Worm (Caenorhabditis elegans) whole organism, L1 larva: ENCODE data around the gene nhr-53.

Experiments
- C04F5.9 ChIP-seq: sonication (generic microtip); optimal IDR thresholded peaks from 2 replicates; lab custom pipeline; 2016; ENCODE audit warnings: missing genetic modification characterization, missing compliant biosample characterization
- C16A3.4 ChIP-seq: fragments of 150-350 bp; optimal IDR thresholded peaks from 2 replicates; lab custom pipeline; 2014; ENCODE audit warnings: missing biosample characterization, missing genetic modification characterization
- C34B4.2 ChIP-seq: sonication (generic microtip); optimal IDR thresholded peaks from 2 replicates; lab custom pipeline; 2017; ENCODE audit warnings: mild to moderate bottlenecking, missing genetic modification characterization, missing compliant biosample characterization
- aha-1 ChIP-seq: fragments of 150-350 bp; optimal IDR thresholded peaks from 2 replicates; lab custom pipeline; 2014; ENCODE audit warnings: missing biosample characterization, missing genetic modification characterization
- alr-1 ChIP-seq: fragments of 200-800 bp; sonication (Bioruptor generic); optimal IDR thresholded peaks from 2 replicates; lab custom pipeline; 2018; ENCODE audit warnings: borderline replicate concordance, mild to moderate bottlenecking, missing genetic modification characterization, missing compliant biosample characterization
- ama-1 ChIP-seq: fragments of 150-350 bp; optimal IDR thresholded peaks from 2 replicates; lab custom pipeline; 2014
- blmp-1 ChIP-seq: fragments of 150-350 bp; optimal IDR thresholded peaks from 2 replicates; lab custom pipeline; 2014; ENCODE audit warnings: missing biosample characterization, missing genetic modification characterization
- ceh-88 ChIP-seq: fragments of 200-800 bp; sonication (Bioruptor generic); IDR thresholded peaks from 2 replicates; pipeline ENCODE4 v1.3.6; 2022; ENCODE audit warnings: missing genetic modification characterization, missing compliant biosample characterization
- ceh-90 ChIP-seq: sonication (generic microtip); optimal IDR thresholded peaks from 2 replicates; lab custom pipeline; 2016; ENCODE audit warnings: missing genetic modification characterization, missing compliant biosample characterization
- dsc-1 ChIP-seq: sonication (generic microtip); optimal IDR thresholded peaks from 2 replicates; lab custom pipeline; 2016; ENCODE audit warnings: mild to moderate bottlenecking, missing genetic modification characterization, missing compliant biosample characterization
- egl-27 ChIP-seq, 2 experiments: fragments of 150-350 bp in 1 of 2; sonication (generic microtip); optimal IDR thresholded peaks; 3 replicates each; lab custom pipeline; 2017 to 2018; ENCODE audit warnings: missing biosample characterization in 2 of 2, missing genetic modification characterization in 2 of 2, missing genetic modification reagents in 2 of 2
- ets-5 ChIP-seq: fragments of 200-800 bp; sonication (Bioruptor generic); IDR thresholded peaks from 2 replicates; pipeline ENCODE4 v1.3.6; 2022; ENCODE audit warnings: missing genetic modification characterization, missing compliant biosample characterization
- fkh-8 ChIP-seq: sonication (generic microtip); optimal IDR thresholded peaks from 2 replicates; lab custom pipeline; 2016; ENCODE audit warnings: mild to moderate bottlenecking, missing genetic modification characterization, missing compliant biosample characterization
- hpl-2 ChIP-seq: fragments of 150-350 bp; optimal IDR thresholded peaks from 2 replicates; lab custom pipeline; 2014; ENCODE audit warnings: missing biosample characterization, missing genetic modification reagents, missing genetic modification characterization
- lin-15B ChIP-seq: fragments of 150-350 bp; sonication (generic microtip); optimal IDR thresholded peaks from 3 replicates; lab custom pipeline; 2014; ENCODE audit warnings: missing biosample characterization, missing genetic modification characterization
- lin-35 ChIP-seq, 2 experiments: fragments of 150-350 bp; optimal IDR thresholded peaks; 2 replicates each; lab custom pipeline; 2014; ENCODE audit warnings: missing biosample characterization in 2 of 2, missing genetic modification characterization in 2 of 2, missing genetic modification reagents in 2 of 2
- lir-3 ChIP-seq: sonication (generic microtip); optimal IDR thresholded peaks from 2 replicates; lab custom pipeline; 2016; ENCODE audit warnings: mild to moderate bottlenecking, missing genetic modification characterization, moderate library complexity, missing compliant biosample characterization; ENCODE audit not compliant: poor library complexity
- mef-2 ChIP-seq: fragments of 150-350 bp; optimal IDR thresholded peaks from 2 replicates; lab custom pipeline; 2014; ENCODE audit warnings: missing biosample characterization, missing genetic modification characterization
- mep-1 ChIP-seq: fragments of 150-350 bp; optimal IDR thresholded peaks from 2 replicates; lab custom pipeline; 2014; ENCODE audit warnings: missing biosample characterization, missing genetic modification characterization
- nhr-11 ChIP-seq: fragments of 150-350 bp; optimal IDR thresholded peaks from 2 replicates; lab custom pipeline; 2014; ENCODE audit warnings: missing biosample characterization, missing genetic modification characterization
- nhr-12 ChIP-seq: sonication (generic microtip); optimal IDR thresholded peaks from 2 replicates; lab custom pipeline; 2017; ENCODE audit warnings: missing biosample characterization, missing genetic modification characterization
- nhr-20 ChIP-seq: sonication (generic microtip); optimal IDR thresholded peaks from 2 replicates; lab custom pipeline; 2016; ENCODE audit warnings: mild to moderate bottlenecking, missing genetic modification characterization, missing compliant biosample characterization
- nhr-71 ChIP-seq: sonication (generic microtip); optimal IDR thresholded peaks from 2 replicates; lab custom pipeline; 2016; ENCODE audit warnings: mild to moderate bottlenecking, missing genetic modification characterization, moderate library complexity, missing compliant biosample characterization
- nhr-84 ChIP-seq: sonication (generic microtip); optimal IDR thresholded peaks from 2 replicates; lab custom pipeline; 2017; ENCODE audit warnings: missing biosample characterization, missing genetic modification characterization
- nhr-90 ChIP-seq: sonication (generic microtip); optimal IDR thresholded peaks from 2 replicates; lab custom pipeline; 2016; ENCODE audit warnings: mild to moderate bottlenecking, missing genetic modification characterization, missing compliant biosample characterization; ENCODE audit not compliant: poor library complexity
- pqm-1 ChIP-seq: sonication (generic microtip); optimal IDR thresholded peaks from 3 replicates; lab custom pipeline; 2017; ENCODE audit warnings: missing biosample characterization, missing genetic modification characterization
- rnt-1 ChIP-seq: sonication (generic microtip); optimal IDR thresholded peaks from 2 replicates; lab custom pipeline; 2016; ENCODE audit warnings: mild to moderate bottlenecking, missing genetic modification characterization, moderate library complexity, missing compliant biosample characterization
- skn-1 ChIP-seq: fragments of 150-350 bp; optimal IDR thresholded peaks from 2 replicates; lab custom pipeline; 2014; ENCODE audit warnings: missing biosample characterization, missing genetic modification characterization
- sox-4 ChIP-seq: sonication (generic microtip); optimal IDR thresholded peaks from 2 replicates; lab custom pipeline; 2016; ENCODE audit warnings: missing genetic modification characterization, missing compliant biosample characterization
- swsn-7 ChIP-seq: sonication (generic microtip); optimal IDR thresholded peaks from 2 replicates; lab custom pipeline; 2016; ENCODE audit warnings: missing genetic modification characterization, missing compliant biosample characterization
- tbx-2 ChIP-seq: sonication (generic microtip); optimal IDR thresholded peaks from 2 replicates; lab custom pipeline; 2016; ENCODE audit warnings: missing genetic modification characterization, missing compliant biosample characterization
- unc-86 ChIP-seq: sonication (generic microtip); optimal IDR thresholded peaks from 2 replicates; lab custom pipeline; 2016; ENCODE audit warnings: missing genetic modification characterization, missing compliant biosample characterization
- vab-15 ChIP-seq: sonication (generic microtip); optimal IDR thresholded peaks from 2 replicates; lab custom pipeline; 2017; ENCODE audit warnings: missing genotype, mild to moderate bottlenecking, missing genetic modification characterization, missing compliant biosample characterization
- xbp-1 ChIP-seq: sonication (generic microtip); optimal IDR thresholded peaks from 2 replicates; lab custom pipeline; 2016; ENCODE audit warnings: missing genetic modification characterization, missing compliant biosample characterization
- zag-1 ChIP-seq: fragments of 150-350 bp; optimal IDR thresholded peaks from 2 replicates; lab custom pipeline; 2014; ENCODE audit warnings: missing biosample characterization, missing genetic modification characterization
- ztf-11 ChIP-seq, 2 experiments: sonication (generic microtip); optimal IDR thresholded peaks; 2 replicates each; lab custom pipeline; 2016 to 2017; ENCODE audit warnings: missing genetic modification characterization in 2 of 2, missing biosample characterization in 1 of 2, missing compliant biosample characterization in 1 of 2
- ztf-4 ChIP-seq: fragments of 150-350 bp; optimal IDR thresholded peaks from 2 replicates; lab custom pipeline; 2014; ENCODE audit warnings: missing biosample characterization, missing genetic modification characterization

nhr-53 gene

ce11 chrV:15732209-15732608, 30.0 kb upstream of the nhr-53 start, which contains the start of gene str-38:
Gene str-38, minus strand, starts transcription at chrV:15732309.
- TF ChIP-seq C04F5.9 (tag; lab: Kevin White, UChicago) (no peak), ets-5 (GFP tag; lab: Robert Waterston, UW) (no peak), ceh-88 (GFP tag; lab: Robert Waterston, UW) (no peak), lin-35 (GFP tag; optimal IDR thresholded peaks at IDR 0.05; lab: Kevin White, UChicago) (no peak), ama-1 (lab: Kevin White, UChicago) (no peak), sox-4 (tag; lab: Kevin White, UChicago) (no peak)

- TF ChIP-seq aha-1 (tag; lab: Kevin White, UChicago) (no peak), sox-4 (tag; lab: Kevin White, UChicago) (no peak), blmp-1 (tag; lab: Kevin White, UChicago) (no peak), dsc-1 (no peak), skn-1 (no peak), lin-35 (GFP tag; optimal IDR thresholded peaks at IDR 0.05; lab: Kevin White, UChicago) (no peak), rnt-1 (tag; lab: Kevin White, UChicago) (no peak), nhr-90 (tag; lab: Kevin White, UChicago) (no peak), lir-3 (tag; lab: Kevin White, UChicago) (no peak)
These were observed 28.3 kb upstream of the nhr-53 start, which contains the start of gene Y6E2A.10 for ce11 chrV:15730459-15730858. Gene Y6E2A.10, minus strand, starts transcription at chrV:15730559.

ce11 chrV:15726610-15727009, 24.4 kb upstream of the nhr-53 start, which contains the start of the genes irld-57 and sfxn-1.3:
Gene irld-57, minus strand, starts transcription at chrV:15726710.
Gene sfxn-1.3, plus strand, starts transcription at chrV:15726841.
- TF ChIP-seq pqm-1 (tag; lab: Kevin White, UChicago) = no peak
- no peak for TF ChIP-seq ztf-4
- TF ChIP-seq C16A3.4 (tag; lab: Kevin White, UChicago) = no peak
- no peak for TF ChIP-seq nhr-20 (tag; lab: Kevin White, UChicago)
- no peak for TF ChIP-seq alr-1 (tag; lab: Kevin White, UChicago)
- no peak for TF ChIP-seq ztf-11 (tag; optimal IDR thresholded peaks at IDR 0.05; lab: Kevin White, UChicago)
- no peak for TF ChIP-seq nhr-71
- no peak for TF ChIP-seq nhr-11 (tag; lab: Kevin White, UChicago)
- TF ChIP-seq lin-15B = no peak
- no peak for TF ChIP-seq lir-3 (tag; lab: Kevin White, UChicago)
- no peak for TF ChIP-seq ceh-90 (tag; lab: Kevin White, UChicago)
- no peak for TF ChIP-seq vab-15
- TF ChIP-seq nhr-84 = no peak
- TF ChIP-seq mep-1 (tag; lab: Kevin White, UChicago) = no peak
- no peak for TF ChIP-seq mef-2 (tag; lab: Kevin White, UChicago)
- TF ChIP-seq swsn-7 = no peak
- no peak for TF ChIP-seq unc-86 (tag; lab: Kevin White, UChicago)
- no peak for TF ChIP-seq hpl-2 (GFP tag; lab: Kevin White, UChicago)
- TF ChIP-seq xbp-1 = no peak
- TF ChIP-seq nhr-12 (tag; lab: Kevin White, UChicago) = no peak
- TF ChIP-seq, all 84 proteins: peak for 0

ce11 chrV:15721888-15722287, 19.7 kb upstream of the nhr-53 start, which contains the start of gene srh-140:
Gene srh-140, plus strand, starts transcription at chrV:15722188.
- TF ChIP-seq tbx-2 (no peak), C34B4.2 (tag; lab: Kevin White, UChicago) (no peak), fkh-8 (tag; lab: Kevin White, UChicago) (no peak), zag-1 (tag; lab: Kevin White, UChicago) (no peak), egl-27 (tag; optimal IDR thresholded peaks at IDR 0.05; lab: Kevin White, UChicago) (no peak)
